Fruit fly (Drosophila melanogaster): Measurements from ENCODE around the gene Qsox3.

Gene Qsox3

DNA sequence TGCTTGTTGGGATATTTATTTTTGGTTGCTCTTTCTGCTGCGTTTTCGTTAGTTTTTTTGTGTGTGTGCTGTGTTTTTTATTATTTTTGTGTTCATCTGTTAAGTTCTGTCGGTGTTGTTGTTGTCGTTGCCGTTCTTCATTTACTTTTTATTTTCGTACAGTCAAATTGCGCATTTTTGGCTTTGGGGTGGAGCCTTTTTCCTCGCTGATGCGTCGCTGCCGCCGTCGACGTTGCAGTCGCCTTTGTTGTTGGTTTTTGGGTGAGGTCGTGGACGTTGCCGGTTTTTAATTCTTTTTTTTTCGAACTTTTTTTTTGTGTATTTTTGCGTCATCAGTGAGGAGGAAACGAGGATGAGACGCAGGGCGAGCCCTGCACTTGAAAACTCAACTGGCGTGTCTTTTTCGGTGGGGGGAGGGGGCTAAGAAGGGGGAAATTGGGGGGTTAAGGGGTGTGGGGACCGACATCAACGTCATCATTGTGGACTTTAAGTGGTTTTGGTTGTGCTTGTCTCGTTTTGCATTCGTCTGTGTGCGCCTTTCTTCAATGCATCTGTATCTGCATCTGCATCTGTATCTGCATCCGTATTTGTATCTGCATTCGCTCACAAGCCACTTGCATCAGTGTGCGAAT is 27.0 kb downstream of the Qsox3 start (continued):
- TF ChIP-seq Hr38 (GFP tag; optimal IDR thresholded peaks at IDR 0.05), result no peak
- no peak for TF ChIP-seq CG32006 (GFP tag; optimal IDR thresholded peaks at IDR 0.05)
- TF ChIP-seq dsx (GFP tag; optimal IDR thresholded peaks at IDR 0.05; ENCODE audit: poor library complexity, severe bottlenecking), result peak; percentile 75
- TF ChIP-seq OdsH (GFP tag; optimal IDR thresholded peaks at IDR 0.05), result no peak
- TF ChIP-seq CG6854 (GFP tag; optimal IDR thresholded peaks at IDR 0.05), result peak; percentile 68
- TF ChIP-seq CG11294 (GFP tag; IDR thresholded peaks at IDR 0.05), result no peak

DNA sequence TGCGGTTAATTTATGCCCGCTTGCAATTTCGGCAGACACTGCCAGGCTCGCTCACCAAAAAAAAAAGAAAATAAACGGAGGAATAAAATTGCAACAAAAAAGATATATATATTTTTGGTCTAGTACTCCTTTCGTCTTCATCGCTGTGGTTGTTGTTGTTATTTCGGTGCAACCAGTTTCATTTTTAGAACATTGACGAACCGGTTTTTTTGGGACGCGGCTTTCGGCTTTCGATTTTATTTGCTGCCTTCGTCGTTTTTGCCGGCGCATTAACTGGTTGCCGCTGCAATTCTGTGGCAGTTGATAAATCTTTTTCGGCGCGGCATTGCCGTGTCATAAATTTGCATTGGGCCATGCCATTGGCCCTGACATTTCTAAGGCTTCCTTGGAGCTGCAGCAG is 27.5 kb downstream of the Qsox3 start:
- TF ChIP-seq Eip78C (GFP tag), result peak; percentile 13
- TF ChIP-seq Sox102F (GFP tag; optimal IDR thresholded peaks at IDR 0.05), result no peak
- no peak for TF ChIP-seq CG32006 (GFP tag; optimal IDR thresholded peaks at IDR 0.05)
- no peak for TF ChIP-seq CG16779 (tag; optimal IDR thresholded peaks at IDR 0.05)
- no peak for TF ChIP-seq cyc (GFP tag; optimal IDR thresholded peaks at IDR 0.05)
- TF ChIP-seq Ets21C (GFP tag; optimal IDR thresholded peaks at IDR 0.05), result no peak
- TF ChIP-seq Ets96B (tag; optimal IDR thresholded peaks at IDR 0.05), result no peak
- TF ChIP-seq Blimp-1 (GFP tag; optimal IDR thresholded peaks at IDR 0.05), result peak; percentile 79
- no peak for TF ChIP-seq spab (GFP tag; optimal IDR thresholded peaks at IDR 0.05)

DNA sequence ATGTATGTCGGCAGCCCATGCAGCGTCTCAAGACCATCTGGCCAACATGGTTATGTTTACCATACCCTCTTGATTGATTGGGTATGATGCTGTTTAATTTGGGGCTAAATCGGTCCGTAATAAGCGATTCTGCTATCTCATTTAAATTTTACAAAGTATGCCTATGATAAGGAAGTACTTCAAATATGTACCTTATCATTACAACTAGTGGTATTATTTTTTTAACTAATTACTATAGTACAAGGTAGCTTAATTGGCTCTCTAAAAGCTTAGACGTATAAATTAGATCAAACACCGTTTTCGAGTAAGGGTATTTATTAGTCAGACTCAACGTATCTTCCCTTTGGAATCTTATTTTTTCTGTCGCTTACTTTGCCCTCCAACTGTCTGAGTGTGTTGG is 28.6 kb downstream of the Qsox3 start:
- peak; percentile 25 for TF ChIP-seq acj6 (GFP tag; optimal IDR thresholded peaks at IDR 0.05)
- peak; percentile 56 for TF ChIP-seq CG10631 (GFP tag; optimal IDR thresholded peaks at IDR 0.05)
- TF ChIP-seq salr (GFP tag; optimal IDR thresholded peaks at IDR 0.05), result peak in 1 of 2 experiments; percentile 9
- no peak for TF ChIP-seq CG34406 (GFP tag; optimal IDR thresholded peaks at IDR 0.05)
- no peak for TF ChIP-seq CG6854 (GFP tag; optimal IDR thresholded peaks at IDR 0.05)
- TF ChIP-seq CG11902 (GFP tag; optimal IDR thresholded peaks at IDR 0.05), result no peak
- peak; percentile 57 for TF ChIP-seq dsx (GFP tag; optimal IDR thresholded peaks at IDR 0.05; ENCODE audit: poor library complexity, severe bottlenecking)
- peak; percentile 58 for TF ChIP-seq CG10669 (GFP tag; optimal IDR thresholded peaks at IDR 0.05)
- peak; percentile 3 for TF ChIP-seq Sox15 (GFP tag; optimal IDR thresholded peaks at IDR 0.05)
- no peak for TF ChIP-seq CG8632 (GFP tag; optimal IDR thresholded peaks at IDR 0.05)
- peak; percentile 10 for TF ChIP-seq CG1621 (tag; optimal IDR thresholded peaks at IDR 0.05)
- peak; percentile 1 for TF ChIP-seq CG8319 (GFP tag; optimal IDR thresholded peaks at IDR 0.05)
- TF ChIP-seq Lpt (GFP tag; optimal IDR thresholded peaks at IDR 0.05), result no peak
- TF ChIP-seq Gug (GFP tag; IDR thresholded peaks at IDR 0.05), result no peak
- TF ChIP-seq CG6808 (GFP tag; optimal IDR thresholded peaks at IDR 0.05), result peak; percentile 47
- no peak for TF ChIP-seq achi (GFP tag; optimal IDR thresholded peaks at IDR 0.05)
- TF ChIP-seq vri (GFP tag; optimal IDR thresholded peaks at IDR 0.05), result no peak
- TF ChIP-seq Eip78C (GFP tag), result peak; percentile 90
- no peak for TF ChIP-seq Ets21C (GFP tag; optimal IDR thresholded peaks at IDR 0.05)
- no peak for TF ChIP-seq Smox (GFP tag; optimal IDR thresholded peaks at IDR 0.05)
- TF ChIP-seq OdsH (GFP tag; optimal IDR thresholded peaks at IDR 0.05), result peak; percentile 20
- TF ChIP-seq CG3032 (tag; optimal IDR thresholded peaks at IDR 0.05), result peak; percentile 71
- no peak for TF ChIP-seq CG9139 (GFP tag; optimal IDR thresholded peaks at IDR 0.05)
- peak; percentile 55 for TF ChIP-seq Ets96B (tag; optimal IDR thresholded peaks at IDR 0.05)
- TF ChIP-seq net (GFP tag; optimal IDR thresholded peaks at IDR 0.05), result no peak
- TF ChIP-seq pdm3 (GFP tag; optimal IDR thresholded peaks at IDR 0.05), result peak; percentile 26
- TF ChIP-seq CG31627 (GFP tag; optimal IDR thresholded peaks at IDR 0.05), result no peak
- peak; percentile 48 for TF ChIP-seq fd59A (GFP tag; optimal IDR thresholded peaks at IDR 0.05)
- no peak for TF ChIP-seq Eip75B (GFP tag; optimal IDR thresholded peaks at IDR 0.05)
- peak in 1 of 2 experiments; percentile 49 for TF ChIP-seq ss (GFP tag; optimal IDR thresholded peaks at IDR 0.05)
- no peak for TF ChIP-seq CG8119 (GFP tag; IDR thresholded peaks at IDR 0.05)

Measured in whole organism, prepupa.